Worm (Caenorhabditis elegans) whole organism, L3 larva: ENCODE results near the gene ZK105.1.

ENCODE experiments used
- ama-1 ChIP-seq: fragments of 150-350 bp; optimal IDR thresholded peaks from 2 replicates; lab custom pipeline; 2018
- ceh-28 ChIP-seq: fragments of 150-350 bp; optimal IDR thresholded peaks from 2 replicates; lab custom pipeline; 2014; ENCODE audit warnings: missing biosample characterization, missing genetic modification reagents, missing genetic modification characterization
- egl-27 ChIP-seq: sonication (generic microtip); optimal IDR thresholded peaks from 4 replicates; lab custom pipeline; 2017; ENCODE audit warnings: missing biosample characterization, missing genetic modification reagents, missing genetic modification characterization
- lin-39 ChIP-seq: fragments of 150-350 bp; optimal IDR thresholded peaks from 2 replicates; lab custom pipeline; 2018; ENCODE audit warnings: missing biosample characterization, missing genetic modification reagents, missing genetic modification characterization
- mdl-1 ChIP-seq: fragments of 150-350 bp; optimal IDR thresholded peaks from 2 replicates; lab custom pipeline; 2014; ENCODE audit warnings: missing biosample characterization, missing genetic modification characterization
- nhr-11 ChIP-seq: fragments of 150-350 bp; optimal IDR thresholded peaks from 2 replicates; lab custom pipeline; 2014; ENCODE audit warnings: missing biosample characterization, missing genetic modification characterization
- nhr-12 ChIP-seq: fragments of 150-350 bp; optimal IDR thresholded peaks from 2 replicates; lab custom pipeline; 2014; ENCODE audit warnings: missing biosample characterization, missing genetic modification characterization
- nhr-237 ChIP-seq: fragments of 150-350 bp; optimal IDR thresholded peaks from 2 replicates; lab custom pipeline; 2014; ENCODE audit warnings: missing biosample characterization, missing genetic modification characterization
- nhr-25 ChIP-seq: sonication (generic microtip); optimal IDR thresholded peaks from 2 replicates; lab custom pipeline; 2017; ENCODE audit warnings: missing biosample characterization, missing genetic modification characterization
- pha-4 ChIP-seq: fragments of 150-350 bp; optimal IDR thresholded peaks from 2 replicates; lab custom pipeline; 2014; ENCODE audit warnings: missing biosample characterization, missing genetic modification reagents, missing genetic modification characterization
- zag-1 ChIP-seq: fragments of 150-350 bp; optimal IDR thresholded peaks from 2 replicates; lab custom pipeline; 2014; ENCODE audit warnings: missing biosample characterization, missing genetic modification characterization
- ztf-11 ChIP-seq: fragments of 150-350 bp; optimal IDR thresholded peaks from 2 replicates; lab custom pipeline; 2014; ENCODE audit warnings: missing biosample characterization, missing genetic modification characterization

DNA sequence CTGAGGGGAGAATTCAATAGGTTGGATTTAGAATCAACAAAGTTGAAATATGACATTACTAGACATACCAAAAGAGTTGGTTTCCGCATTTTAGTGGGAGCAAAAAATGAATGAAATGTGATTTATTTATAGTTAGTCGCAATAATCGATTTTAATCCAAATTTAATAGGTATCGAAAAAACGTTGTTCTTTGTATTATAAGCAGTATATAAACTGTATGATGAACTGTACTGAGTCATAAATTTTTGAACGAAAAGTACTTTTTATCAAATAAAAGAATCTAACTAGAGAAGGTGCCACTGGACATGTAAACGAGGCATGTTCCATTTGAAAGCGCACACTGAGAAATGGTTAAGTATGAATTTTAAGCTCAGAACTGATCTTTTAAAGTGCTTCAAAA is 23.9 kb upstream of the ZK105.1 start, which contains the start of gene C12D5.9:
- TF ChIP-seq pha-4 (tag; lab: Kevin White, UChicago) (no peak), zag-1 (tag; lab: Kevin White, UChicago) (no peak), nhr-12 (tag; lab: Kevin White, UChicago) (no peak), ceh-28 (no peak), mdl-1 (tag; lab: Kevin White, UChicago) (no peak), nhr-25 (no peak), ama-1 (lab: Kevin White, UChicago) (no peak), ztf-11 (no peak), nhr-237 (no peak), lin-39 (tag; lab: Kevin White, UChicago) (no peak), egl-27 (tag; lab: Kevin White, UChicago) (no peak), nhr-11 (no peak)
